Fruit fly (Drosophila melanogaster) whole organism: Measurements from ENCODE around the gene CG13310.

Experiments
- CG8478 ChIP-seq: fragments of >200 bp; optimal IDR thresholded peaks from 2 replicates; lab custom pipeline; 2018; ENCODE audit warnings: inconsistent platforms
- Dll ChIP-seq: fragments of >200 bp; optimal IDR thresholded peaks from 2 replicates; lab custom pipeline; 2017
- EcR ChIP-seq, 2 experiments: fragments of >200 bp; optimal IDR thresholded peaks; 2 replicates each; lab custom pipeline; 2017; ENCODE audit warnings: missing biosample characterization in 2 of 2, missing genetic modification characterization in 2 of 2, missing genetic modification reagents in 2 of 2
- pan ChIP-seq: fragments of >200 bp; optimal IDR thresholded peaks from 2 replicates; lab custom pipeline; 2017
- psq ChIP-seq: fragments of >200 bp; optimal IDR thresholded peaks from 2 replicates; lab custom pipeline; 2017
- usp ChIP-seq: fragments of >200 bp; optimal IDR thresholded peaks from 2 replicates; lab custom pipeline; 2017; ENCODE audit warnings: missing biosample characterization, missing genetic modification characterization, mixed read lengths

Gene CG13310

DNA sequence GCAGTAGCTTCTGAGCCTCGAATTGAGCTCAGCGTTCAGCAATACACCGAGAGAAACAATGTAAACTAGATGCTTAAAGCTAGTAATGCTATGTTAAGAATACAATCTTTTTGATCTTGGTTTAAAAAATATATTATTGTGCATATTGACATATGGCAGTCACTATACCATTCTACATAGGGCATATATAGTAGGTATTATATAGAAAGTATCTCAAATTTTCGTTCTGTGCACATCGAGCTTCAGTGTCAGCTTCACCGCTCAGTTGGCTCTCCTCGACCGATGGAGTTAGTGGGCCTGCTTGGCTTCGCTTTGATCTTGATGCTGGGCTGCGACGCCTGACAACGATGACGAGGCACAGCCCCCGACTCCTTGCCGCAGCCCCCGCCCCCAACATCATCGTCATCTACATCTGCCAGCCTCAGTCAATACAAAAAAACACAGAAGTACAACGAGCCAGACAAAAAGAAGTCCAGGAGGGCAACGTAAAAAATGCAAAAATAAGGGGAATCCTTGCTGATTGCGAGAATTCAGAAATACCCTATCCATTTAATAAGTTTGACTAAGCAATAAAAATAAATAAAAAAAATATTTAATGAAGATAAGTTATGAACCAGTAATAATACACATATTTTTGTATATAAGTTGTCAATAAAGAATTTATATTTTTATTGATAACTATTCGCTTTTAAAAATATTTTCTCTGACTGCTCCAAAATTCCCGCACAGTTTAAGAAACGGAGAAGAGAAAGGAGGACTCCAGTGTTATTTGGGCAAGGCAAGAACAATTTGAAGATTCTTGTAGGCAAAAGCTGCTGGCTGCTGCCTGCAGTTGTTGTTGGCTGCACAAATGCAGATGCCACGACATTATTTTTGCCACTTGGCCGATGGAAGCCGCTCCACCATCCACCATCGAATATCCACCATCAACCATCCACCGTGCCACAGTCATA lies 21.7 kb upstream of the CG13310 start:
- TF ChIP-seq usp (GFP tag; lab: Kevin White, UChicago): no peak
- TF ChIP-seq CG8478 (lab: Kevin White, UChicago): no peak
- TF ChIP-seq pan (lab: Kevin White, UChicago): no peak
- TF ChIP-seq EcR (GFP tag; optimal IDR thresholded peaks at IDR 0.05; lab: Kevin White, UChicago): no peak
- no peak for TF ChIP-seq Dll (lab: Kevin White, UChicago)
- TF ChIP-seq psq: no peak

DNA sequence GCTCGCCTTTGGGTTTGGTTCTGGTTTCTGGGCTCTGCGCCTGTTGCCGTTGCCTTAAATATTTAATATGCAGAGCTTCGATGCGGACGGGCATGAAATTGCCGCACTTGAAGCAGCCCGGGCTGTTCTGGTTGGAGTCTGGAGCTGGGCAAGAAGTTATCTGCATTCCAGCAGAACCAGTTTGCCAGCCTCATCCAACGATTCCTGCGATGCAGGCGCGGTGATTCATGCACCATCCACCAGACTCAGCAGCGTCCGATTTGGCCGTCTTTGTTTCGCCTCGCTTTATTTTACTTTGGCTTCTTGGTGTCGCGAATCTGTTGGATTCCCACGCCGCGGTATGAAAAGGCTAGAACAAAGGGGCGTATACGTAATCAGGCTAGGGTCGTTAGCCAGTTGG lies 19.1 kb upstream of the CG13310 start:
- TF ChIP-seq EcR (GFP tag; optimal IDR thresholded peaks at IDR 0.05; lab: Kevin White, UChicago) (no peak), Dll (lab: Kevin White, UChicago) (peak; percentile 32), CG8478 (lab: Kevin White, UChicago) (no peak)

DNA sequence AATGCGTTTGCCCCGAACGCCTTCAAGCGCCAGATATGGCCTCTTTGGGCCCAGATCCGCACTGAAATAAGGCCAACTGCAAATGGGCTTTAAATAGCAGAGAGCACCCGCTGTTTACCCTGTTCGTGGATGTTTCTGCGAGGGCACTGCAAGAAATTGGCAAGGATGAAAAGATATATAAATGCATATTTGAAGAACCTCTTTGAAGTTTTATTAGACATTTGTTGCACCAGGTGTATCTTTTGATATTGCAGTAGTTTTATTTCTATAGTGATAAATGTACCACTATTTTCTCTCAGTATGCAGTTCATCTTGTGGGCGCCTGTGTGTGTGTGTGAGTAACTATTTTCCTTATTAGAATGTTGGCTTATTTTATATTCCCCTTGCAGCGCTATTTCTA lies 13.2 kb upstream of the CG13310 start:
- TF ChIP-seq EcR (GFP tag; optimal IDR thresholded peaks at IDR 0.05; lab: Kevin White, UChicago): no peak
- no peak for TF ChIP-seq pan (lab: Kevin White, UChicago)
- no peak for TF ChIP-seq psq
- TF ChIP-seq usp (GFP tag; lab: Kevin White, UChicago): no peak
- TF ChIP-seq CG8478 (lab: Kevin White, UChicago): no peak
- TF ChIP-seq Dll (lab: Kevin White, UChicago): no peak

DNA sequence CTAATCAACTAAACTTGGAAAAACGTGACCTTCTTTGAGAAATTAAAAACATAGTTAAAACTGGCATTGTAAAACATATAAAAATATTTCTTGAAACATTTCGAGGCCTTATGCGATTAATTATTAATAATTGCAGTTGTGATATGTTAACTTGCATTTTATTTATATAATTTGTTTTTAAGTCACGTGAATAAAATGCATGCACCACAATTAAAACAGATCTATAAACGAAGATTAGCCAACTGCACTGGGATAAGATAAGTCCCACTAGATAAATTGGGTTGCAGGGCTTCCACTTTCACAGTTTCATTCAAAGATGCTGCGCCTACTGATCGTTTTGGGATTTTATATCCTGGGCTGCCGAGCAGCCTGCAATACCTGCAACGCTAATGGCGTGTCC lies 9.8 kb upstream of the CG13310 start, which contains the start of gene CG13309:
Gene CG13309, plus strand, starts transcription at position 301 of the 400 bp plus-strand sequence.
- TF ChIP-seq usp (GFP tag; lab: Kevin White, UChicago) (no peak), Dll (lab: Kevin White, UChicago) (no peak), pan (lab: Kevin White, UChicago) (no peak), CG8478 (lab: Kevin White, UChicago) (no peak), EcR (GFP tag; optimal IDR thresholded peaks at IDR 0.05; lab: Kevin White, UChicago) (no peak), psq (no peak)

DNA sequence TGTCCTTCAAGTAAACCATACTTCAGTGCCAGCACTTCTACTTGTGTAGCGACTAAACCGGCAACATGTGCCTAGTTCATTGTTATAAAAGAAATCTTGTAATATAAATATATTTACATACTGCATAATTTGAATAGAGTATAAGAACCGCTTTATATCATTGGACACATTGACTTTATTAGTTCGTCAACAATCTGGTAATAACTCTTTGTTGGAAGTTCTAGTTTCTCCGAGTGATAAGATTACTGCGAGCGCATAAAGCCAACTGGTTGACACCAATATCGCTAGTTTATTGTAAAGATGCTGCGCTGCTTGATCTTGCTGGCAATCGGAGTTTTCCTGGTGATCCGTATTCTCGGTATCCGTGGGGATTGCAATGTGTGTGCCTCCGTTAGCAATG lies 7.9 kb upstream of the CG13310 start, which contains the start of gene CG13308:
Gene CG13308, plus strand, starts transcription at position 301 of the 400 bp plus-strand sequence.
- TF ChIP-seq CG8478 (lab: Kevin White, UChicago): no peak
- no peak for TF ChIP-seq psq
- no peak for TF ChIP-seq EcR (GFP tag; optimal IDR thresholded peaks at IDR 0.05; lab: Kevin White, UChicago)
- TF ChIP-seq Dll (lab: Kevin White, UChicago): no peak
- TF ChIP-seq pan (lab: Kevin White, UChicago): no peak
- no peak for TF ChIP-seq usp (GFP tag; lab: Kevin White, UChicago)

DNA sequence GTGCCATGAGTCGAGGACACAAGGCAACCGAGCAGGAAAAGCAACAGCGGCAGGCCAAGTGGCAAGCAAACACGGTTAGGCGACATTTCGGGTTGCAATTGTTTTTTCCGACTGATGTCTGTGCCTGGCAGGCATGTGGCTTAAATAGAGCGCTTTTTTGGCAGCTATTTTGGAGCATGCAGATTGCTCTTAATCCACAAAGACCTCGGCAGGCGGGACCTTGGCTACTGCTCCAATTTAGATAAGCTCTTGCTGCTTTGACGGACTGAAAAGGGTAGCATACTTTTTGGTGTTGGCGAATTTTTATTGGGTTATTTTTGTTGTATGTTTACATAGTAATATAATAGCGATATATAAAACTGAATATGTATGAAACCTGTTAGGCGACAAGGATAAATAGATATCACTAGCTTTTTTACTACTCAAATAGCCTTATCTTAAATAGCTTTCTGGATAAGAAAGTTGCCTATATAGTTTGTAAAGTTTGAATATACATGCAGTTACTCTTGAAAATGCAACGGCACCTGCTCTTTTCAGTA lies 6.8 kb upstream of the CG13310 start, which contains the start of the genes CG13312 and CG32024:
Gene CG13312, minus strand, starts transcription at position 101 of the 539 bp plus-strand sequence.
Gene CG32024, plus strand, starts transcription at position 489 of the 539 bp plus-strand sequence.
- TF ChIP-seq EcR (GFP tag; optimal IDR thresholded peaks at IDR 0.05; lab: Kevin White, UChicago) (no peak), psq (no peak), Dll (lab: Kevin White, UChicago) (no peak), pan (lab: Kevin White, UChicago) (no peak), usp (GFP tag; lab: Kevin White, UChicago) (no peak), CG8478 (lab: Kevin White, UChicago) (no peak)

DNA sequence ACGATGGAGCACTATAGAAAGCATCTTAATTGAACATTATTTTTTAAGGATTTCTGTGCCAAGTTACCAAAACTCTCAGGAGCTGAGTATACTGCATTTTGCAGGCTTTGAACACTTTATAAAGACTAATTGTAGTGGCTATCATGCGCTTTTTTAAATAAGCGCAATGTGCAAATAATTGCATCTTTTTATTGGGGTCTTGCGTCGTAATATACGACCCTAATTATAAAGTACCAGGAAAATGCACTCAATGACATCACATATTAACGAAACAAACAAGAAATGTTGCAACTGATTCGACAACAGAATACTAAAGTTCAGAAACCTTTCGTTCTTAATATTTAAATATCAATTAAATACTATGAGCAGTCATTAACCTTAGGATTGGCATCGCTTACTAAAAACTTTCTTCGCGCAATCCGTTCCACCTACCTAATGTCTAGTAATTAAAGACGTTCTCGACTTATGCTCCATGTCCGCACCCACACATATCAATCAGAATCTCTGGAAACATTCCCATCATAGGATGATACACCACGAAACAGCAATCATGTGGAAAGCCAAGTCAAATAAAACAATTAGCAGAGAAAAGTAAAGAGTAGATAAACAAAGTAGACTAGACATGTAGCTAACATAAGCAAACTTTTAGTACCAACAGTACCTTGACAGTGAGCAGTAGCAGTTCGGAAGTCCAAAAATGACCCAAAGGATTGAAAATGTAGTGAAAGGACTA lies 3.9 kb upstream of the CG13310 start, which contains the start of the genes CG32023 and CG34427:
Gene CG32023, minus strand, starts transcription at position 101 of the 733 bp plus-strand sequence.
Gene CG34427, plus strand, starts transcription at position 683 of the 733 bp plus-strand sequence.
- no peak for TF ChIP-seq EcR (GFP tag; optimal IDR thresholded peaks at IDR 0.05; lab: Kevin White, UChicago)
- no peak for TF ChIP-seq usp (GFP tag; lab: Kevin White, UChicago)

DNA sequence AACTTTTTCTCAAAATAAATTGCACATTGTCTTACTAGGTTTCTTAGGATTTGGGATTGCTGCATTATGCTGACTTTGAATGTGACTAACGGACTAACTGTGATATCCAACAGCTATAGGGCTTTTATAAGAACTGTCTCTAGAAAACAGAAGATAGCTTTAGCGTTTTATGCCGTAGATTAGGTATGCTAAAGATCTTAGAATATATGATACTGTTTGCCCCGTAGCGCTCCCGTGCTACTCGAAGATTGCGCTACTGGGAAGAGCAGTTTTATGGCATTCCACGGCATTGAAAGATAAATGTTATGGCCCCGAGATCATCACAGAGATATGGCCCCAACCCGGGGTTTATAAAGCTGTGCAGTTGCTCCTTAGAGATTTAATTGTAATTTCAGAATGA lies 1.7 kb upstream of the CG13310 start, which contains the start of the genes CG13311 and CG34426:
Gene CG13311, minus strand, starts transcription at position 101 of the 400 bp plus-strand sequence.
Gene CG34426, plus strand, starts transcription at position 400 of the 400 bp plus-strand sequence.
- TF ChIP-seq usp (GFP tag; lab: Kevin White, UChicago) (no peak), CG8478 (lab: Kevin White, UChicago) (no peak), Dll (lab: Kevin White, UChicago) (no peak), EcR (GFP tag; optimal IDR thresholded peaks at IDR 0.05; lab: Kevin White, UChicago) (no peak), psq (no peak), pan (lab: Kevin White, UChicago) (no peak)

DNA sequence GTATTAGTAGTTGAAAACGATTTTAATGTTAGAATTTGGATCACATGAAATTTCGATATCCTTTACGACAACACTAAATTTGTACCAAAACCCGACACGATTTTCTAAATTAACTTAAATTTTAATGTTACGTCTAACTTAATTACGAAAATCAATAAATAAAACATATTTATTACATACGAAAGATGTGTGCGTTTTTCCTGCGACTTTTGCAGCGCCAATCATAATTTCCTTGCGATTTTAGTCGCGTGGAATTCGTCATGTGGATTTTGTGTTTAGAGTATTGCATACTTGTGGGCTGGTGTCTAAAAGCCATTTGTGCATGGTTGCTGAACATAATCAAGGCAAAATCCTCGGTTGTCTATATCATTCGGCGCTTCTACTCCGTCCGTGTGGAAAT lies 1.8 kb downstream of the CG13310 start:
- no peak for TF ChIP-seq pan (lab: Kevin White, UChicago)
- no peak for TF ChIP-seq usp (GFP tag; lab: Kevin White, UChicago)
- TF ChIP-seq EcR (GFP tag; optimal IDR thresholded peaks at IDR 0.05; lab: Kevin White, UChicago): no peak
- TF ChIP-seq Dll (lab: Kevin White, UChicago): no peak
- no peak for TF ChIP-seq psq
- TF ChIP-seq CG8478 (lab: Kevin White, UChicago): no peak

DNA sequence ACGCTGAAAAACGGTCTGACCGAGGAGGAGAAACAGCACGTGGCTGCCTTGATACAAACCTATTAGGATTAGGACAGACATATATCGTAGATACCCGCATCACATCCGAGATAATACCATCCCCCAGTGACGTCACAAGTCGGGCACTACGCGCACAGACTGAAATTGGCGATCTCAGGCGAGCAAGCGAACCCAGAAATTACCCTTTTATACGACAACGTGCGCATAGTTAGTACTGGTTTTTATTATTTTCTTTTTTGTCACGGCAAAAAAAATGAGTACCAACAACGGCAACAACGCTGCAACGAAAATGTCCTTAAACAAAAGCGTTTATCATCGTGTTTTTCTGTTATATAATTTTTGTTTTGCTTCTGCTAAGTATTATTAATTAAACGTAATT lies 2.2 kb downstream of the CG13310 start:
- TF ChIP-seq pan (lab: Kevin White, UChicago): no peak
- no peak for TF ChIP-seq Dll (lab: Kevin White, UChicago)
- TF ChIP-seq usp (GFP tag; lab: Kevin White, UChicago): no peak
- TF ChIP-seq CG8478 (lab: Kevin White, UChicago): no peak
- no peak for TF ChIP-seq EcR (GFP tag; optimal IDR thresholded peaks at IDR 0.05; lab: Kevin White, UChicago)
- TF ChIP-seq psq: no peak
